Worm (Caenorhabditis elegans) whole organism, late embryonic: ENCODE measurements around the gene osm-7.

Experiments
- C08G9.2 ChIP-seq: sonication (generic microtip); optimal IDR thresholded peaks from 2 replicates; lab custom pipeline; 2016; ENCODE audit warnings: mild to moderate bottlenecking, missing genetic modification characterization, moderate library complexity, missing compliant biosample characterization
- C38D4.7 ChIP-seq: fragments of 200-800 bp; sonication (Bioruptor generic); optimal IDR thresholded peaks from 2 replicates; lab custom pipeline; 2018; ENCODE audit warnings: mild to moderate bottlenecking, missing genetic modification characterization, moderate library complexity, missing compliant biosample characterization
- F13H6.1 ChIP-seq: sonication (generic microtip); optimal IDR thresholded peaks from 2 replicates; lab custom pipeline; 2016; ENCODE audit warnings: missing genetic modification characterization, missing compliant biosample characterization
- K02D7.2 ChIP-seq: sonication (generic microtip); optimal IDR thresholded peaks from 2 replicates; lab custom pipeline; 2017; ENCODE audit warnings: mild to moderate bottlenecking, missing genetic modification characterization, missing compliant biosample characterization
- K09A11.1 ChIP-seq: sonication (generic microtip); optimal IDR thresholded peaks from 2 replicates; lab custom pipeline; 2017; ENCODE audit warnings: antibody characterized with exemption, mild to moderate bottlenecking, missing genetic modification characterization, missing compliant biosample characterization; ENCODE audit not compliant: insufficient read depth
- Y22D7AL.16 ChIP-seq: sonication (generic microtip); optimal IDR thresholded peaks from 2 replicates; lab custom pipeline; 2016; ENCODE audit warnings: missing genetic modification characterization, missing compliant biosample characterization
- ahr-1 ChIP-seq: sonication (generic microtip); optimal IDR thresholded peaks from 2 replicates; lab custom pipeline; 2016; ENCODE audit warnings: missing genetic modification characterization, missing compliant biosample characterization
- ceh-18 ChIP-seq: sonication (generic microtip); optimal IDR thresholded peaks from 2 replicates; lab custom pipeline; 2016; ENCODE audit warnings: missing genetic modification characterization, missing compliant biosample characterization
- ceh-19 ChIP-seq: fragments of 200-800 bp; sonication (Bioruptor generic); optimal IDR thresholded peaks from 2 replicates; lab custom pipeline; 2018; ENCODE audit warnings: mild to moderate bottlenecking, missing genetic modification characterization, missing compliant biosample characterization
- ceh-24 ChIP-seq: sonication (generic microtip); optimal IDR thresholded peaks from 2 replicates; lab custom pipeline; 2016; ENCODE audit warnings: mild to moderate bottlenecking, missing genetic modification characterization, missing compliant biosample characterization
- ceh-30 ChIP-seq: fragments of 150-350 bp; optimal IDR thresholded peaks from 2 replicates; lab custom pipeline; 2014; ENCODE audit warnings: missing biosample characterization, missing genetic modification characterization
- ceh-34 ChIP-seq: sonication (generic microtip); optimal IDR thresholded peaks from 2 replicates; lab custom pipeline; 2016; ENCODE audit warnings: mild to moderate bottlenecking, missing genetic modification characterization, missing compliant biosample characterization
- ceh-48 ChIP-seq: sonication (generic microtip); optimal IDR thresholded peaks from 2 replicates; lab custom pipeline; 2016; ENCODE audit warnings: missing genetic modification characterization, inconsistent platforms, missing compliant biosample characterization
- ceh-6 ChIP-seq: fragments of 200-800 bp; sonication (Bioruptor generic); optimal IDR thresholded peaks from 2 replicates; lab custom pipeline; 2018; ENCODE audit warnings: mild to moderate bottlenecking, missing genetic modification characterization, missing compliant biosample characterization
- ceh-9 ChIP-seq: sonication (generic microtip); optimal IDR thresholded peaks from 2 replicates; lab custom pipeline; 2016; ENCODE audit warnings: mild to moderate bottlenecking, missing genetic modification characterization, inconsistent platforms, missing compliant biosample characterization
- dve-1 ChIP-seq: sonication (generic microtip); optimal IDR thresholded peaks from 2 replicates; lab custom pipeline; 2017; ENCODE audit warnings: antibody characterized with exemption, mild to moderate bottlenecking, missing genetic modification characterization, missing compliant biosample characterization
- elt-2 ChIP-seq: sonication (generic microtip); optimal IDR thresholded peaks from 2 replicates; lab custom pipeline; 2016; ENCODE audit warnings: missing genetic modification reagents, missing genetic modification characterization, missing compliant biosample characterization
- elt-4 ChIP-seq: sonication (generic microtip); optimal IDR thresholded peaks from 2 replicates; lab custom pipeline; 2016; ENCODE audit warnings: missing genetic modification characterization, missing compliant biosample characterization
- ets-4 ChIP-seq: sonication (generic microtip); optimal IDR thresholded peaks from 2 replicates; lab custom pipeline; 2016; ENCODE audit warnings: missing genetic modification characterization, missing compliant biosample characterization
- eyg-1 ChIP-seq: sonication (generic microtip); optimal IDR thresholded peaks from 2 replicates; lab custom pipeline; 2016; ENCODE audit warnings: missing genotype, missing genetic modification characterization, missing compliant biosample characterization
- hlh-13 ChIP-seq: fragments of 200-800 bp; sonication (Bioruptor generic); optimal IDR thresholded peaks from 2 replicates; lab custom pipeline; 2018; ENCODE audit warnings: mild to moderate bottlenecking, missing genetic modification characterization, missing compliant biosample characterization
- hlh-15 ChIP-seq: sonication (generic microtip); optimal IDR thresholded peaks from 2 replicates; lab custom pipeline; 2016; ENCODE audit warnings: missing genetic modification characterization, missing compliant biosample characterization
- lim-6 ChIP-seq: sonication (generic microtip); optimal IDR thresholded peaks from 2 replicates; lab custom pipeline; 2016; ENCODE audit warnings: missing genetic modification characterization, missing compliant biosample characterization
- madf-2 ChIP-seq: sonication (generic microtip); optimal IDR thresholded peaks from 2 replicates; lab custom pipeline; 2017; ENCODE audit warnings: missing genetic modification characterization, missing compliant biosample characterization
- mec-3 ChIP-seq: sonication (generic microtip); optimal IDR thresholded peaks from 2 replicates; lab custom pipeline; 2016; ENCODE audit warnings: borderline replicate concordance, missing genetic modification characterization, missing compliant biosample characterization
- nhr-232 ChIP-seq: sonication (generic microtip); optimal IDR thresholded peaks from 2 replicates; lab custom pipeline; 2016; ENCODE audit warnings: missing genetic modification characterization, missing compliant biosample characterization
- npax-4 ChIP-seq: sonication (generic microtip); optimal IDR thresholded peaks from 2 replicates; lab custom pipeline; 2016; ENCODE audit warnings: missing genetic modification characterization, missing compliant biosample characterization
- odd-2 ChIP-seq: sonication (generic microtip); optimal IDR thresholded peaks from 2 replicates; lab custom pipeline; 2017; ENCODE audit warnings: antibody characterized with exemption, mild to moderate bottlenecking, missing genetic modification characterization, missing compliant biosample characterization
- pag-3 ChIP-seq: sonication (generic microtip); optimal IDR thresholded peaks from 2 replicates; lab custom pipeline; 2016; ENCODE audit warnings: missing compliant biosample characterization, missing genetic modification characterization, borderline replicate concordance
- pax-1 ChIP-seq: fragments of 150-350 bp; optimal IDR thresholded peaks from 2 replicates; lab custom pipeline; 2014; ENCODE audit warnings: missing biosample characterization, missing genetic modification characterization
- pqm-1 ChIP-seq: sonication (generic microtip); optimal IDR thresholded peaks from 2 replicates; lab custom pipeline; 2016; ENCODE audit warnings: missing genetic modification characterization, missing compliant biosample characterization
- pros-1 ChIP-seq: fragments of 150-350 bp; optimal IDR thresholded peaks from 2 replicates; lab custom pipeline; 2014; ENCODE audit warnings: missing biosample characterization, missing genetic modification reagents, missing genetic modification characterization
- rnt-1 ChIP-seq: sonication (generic microtip); optimal IDR thresholded peaks from 2 replicates; lab custom pipeline; 2016; ENCODE audit warnings: missing genetic modification characterization, missing compliant biosample characterization
- tbx-2 ChIP-seq: sonication (generic microtip); optimal IDR thresholded peaks from 2 replicates; lab custom pipeline; 2016; ENCODE audit warnings: missing genetic modification characterization, missing compliant biosample characterization
- tbx-7 ChIP-seq: sonication (generic microtip); optimal IDR thresholded peaks from 2 replicates; lab custom pipeline; 2016; ENCODE audit warnings: missing genotype, missing genetic modification characterization, missing compliant biosample characterization
- unc-55 ChIP-seq: sonication (generic microtip); optimal IDR thresholded peaks from 2 replicates; lab custom pipeline; 2017; ENCODE audit warnings: missing biosample characterization, missing genetic modification reagents, missing genetic modification characterization
- unc-86 ChIP-seq: sonication (generic microtip); optimal IDR thresholded peaks from 2 replicates; lab custom pipeline; 2016; ENCODE audit warnings: missing genetic modification characterization, missing compliant biosample characterization
- ztf-16 ChIP-seq: sonication (generic microtip); optimal IDR thresholded peaks from 2 replicates; lab custom pipeline; 2017; ENCODE audit warnings: missing genetic modification characterization, missing compliant biosample characterization

osm-7 gene

DNA sequence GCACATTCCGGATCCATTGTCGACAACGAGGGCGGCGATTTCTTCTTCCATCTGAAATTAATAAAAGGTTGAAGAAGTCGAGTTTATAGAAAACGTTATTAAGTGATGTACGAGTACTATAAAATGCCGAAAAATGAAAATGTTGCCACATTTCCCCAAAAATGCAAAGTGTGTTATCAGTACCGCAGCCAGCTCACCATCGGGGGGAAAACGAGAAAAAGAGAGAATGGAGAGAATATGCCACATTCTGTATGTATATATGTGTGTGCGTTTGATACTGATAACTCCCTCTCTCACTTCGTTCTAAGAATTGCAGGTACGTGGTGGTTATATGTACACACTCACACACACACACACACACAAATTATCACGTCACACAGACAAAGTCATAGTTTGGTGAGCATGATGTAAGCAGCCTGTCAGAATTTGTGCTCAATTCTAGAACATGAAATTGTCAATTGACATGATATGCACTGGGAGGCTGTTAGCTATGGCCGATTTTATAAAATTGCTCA lies 30.1 kb downstream of the osm-7 start, which contains the start of gene act-5:
Gene act-5 (minus strand): TSS at position 51 of the 515 bp plus-strand sequence.
- TF ChIP-seq pros-1 (tag; lab: Kevin White, UChicago) (no peak), dve-1 (tag; lab: Kevin White, UChicago) (peak; percentile 33), elt-2 (tag; lab: Kevin White, UChicago) (peak; percentile 68)

DNA sequence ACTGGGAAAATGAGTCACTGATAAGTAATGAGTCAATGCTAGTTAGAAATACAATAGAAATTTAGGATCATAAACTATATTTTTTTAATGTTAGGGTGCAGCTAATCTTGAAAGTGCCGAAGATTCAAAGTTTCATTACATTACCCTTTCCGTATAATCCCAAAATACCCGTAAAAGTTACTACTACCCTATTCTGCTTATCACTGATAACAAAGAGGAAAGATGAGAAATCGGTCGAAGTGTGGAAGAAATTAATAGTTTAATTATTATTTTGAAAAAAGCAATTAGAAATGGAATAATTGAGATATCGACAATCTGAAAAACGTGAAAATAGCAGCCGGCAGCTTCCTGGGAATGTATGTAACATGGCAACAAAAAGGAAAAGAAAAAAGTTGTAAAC lies 30.9 kb downstream of the osm-7 start:
- TF ChIP-seq pag-3 (tag; lab: Kevin White, UChicago) = no peak
- TF ChIP-seq F13H6.1 (tag; lab: Kevin White, UChicago) = no peak
- TF ChIP-seq pax-1 = no peak
- no peak for TF ChIP-seq mec-3 (tag; lab: Kevin White, UChicago)
- no peak for TF ChIP-seq ceh-18
- no peak for TF ChIP-seq ceh-48
- TF ChIP-seq Y22D7AL.16 = no peak
- TF ChIP-seq ceh-30 (tag; lab: Kevin White, UChicago) = no peak
- no peak for TF ChIP-seq lim-6 (tag; lab: Kevin White, UChicago)
- TF ChIP-seq ets-4 = no peak
- TF ChIP-seq unc-55 (GFP tag; lab: Kevin White, UChicago) = no peak
- no peak for TF ChIP-seq madf-2 (tag; lab: Kevin White, UChicago)
- TF ChIP-seq K09A11.1 (tag; lab: Kevin White, UChicago) = no peak

DNA sequence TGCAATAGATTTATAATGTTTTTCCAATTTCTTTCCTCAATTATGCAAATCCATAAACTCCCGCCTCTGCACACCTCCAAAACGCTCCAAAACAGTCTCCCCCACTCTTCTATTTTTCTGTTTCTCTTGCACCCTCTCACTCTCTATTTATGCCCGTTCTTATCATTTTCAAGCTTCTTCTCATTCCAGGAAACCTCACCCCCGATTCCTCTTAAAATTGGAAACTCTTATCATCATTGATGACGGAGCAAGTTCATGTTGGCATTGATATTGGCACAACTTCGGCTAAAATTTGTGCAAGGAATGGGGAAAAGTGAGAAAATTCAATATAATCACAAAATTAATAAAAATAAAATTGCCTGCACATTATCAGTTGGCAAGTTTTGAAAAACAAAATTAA lies 31.9 kb downstream of the osm-7 start, which contains the start of gene shpk-1:
Gene shpk-1 (plus strand): TSS at position 188 of the 400 bp plus-strand sequence.
- TF ChIP-seq elt-2 (tag; lab: Kevin White, UChicago) = peak; percentile 50
- no peak for TF ChIP-seq F13H6.1 (tag; lab: Kevin White, UChicago)
- TF ChIP-seq pqm-1 (tag; lab: Kevin White, UChicago) = peak; percentile 73
- no peak for TF ChIP-seq pax-1
- TF ChIP-seq, all 69 proteins: peak for 2

DNA sequence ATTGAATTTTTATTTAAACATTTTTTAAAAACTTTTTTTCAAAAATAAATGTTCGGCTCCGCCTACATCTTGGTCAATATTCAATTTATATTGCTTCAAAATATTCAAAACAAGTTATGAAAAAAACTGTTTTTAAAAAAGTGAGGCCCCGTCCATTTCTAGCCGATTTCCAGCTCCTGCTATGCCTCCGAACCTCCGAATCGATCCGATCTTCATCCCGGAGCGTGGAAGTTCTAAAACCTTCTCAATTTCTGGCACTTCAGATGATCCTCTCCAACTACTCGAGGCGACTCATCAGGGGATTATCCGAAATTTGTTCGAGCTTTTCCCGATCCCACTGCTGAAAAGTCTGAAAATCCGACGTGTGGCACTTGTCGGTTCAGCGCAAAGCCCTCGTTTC lies 38.2 kb downstream of the osm-7 start:
- TF ChIP-seq odd-2 (tag; lab: Kevin White, UChicago) = no peak
- TF ChIP-seq C38D4.7 (GFP tag; lab: Kevin White, UChicago) = no peak
- no peak for TF ChIP-seq nhr-232
- TF ChIP-seq hlh-13 (GFP tag; lab: Kevin White, UChicago) = no peak
- TF ChIP-seq ztf-16 (tag; lab: Kevin White, UChicago) = no peak
- no peak for TF ChIP-seq K02D7.2 (tag; lab: Kevin White, UChicago)
- no peak for TF ChIP-seq C08G9.2
- no peak for TF ChIP-seq ceh-34 (tag; lab: Kevin White, UChicago)
- TF ChIP-seq ceh-9 (tag; lab: Kevin White, UChicago) = no peak
- TF ChIP-seq rnt-1 (tag; lab: Kevin White, UChicago) = no peak
- no peak for TF ChIP-seq ceh-19 (GFP tag; lab: Kevin White, UChicago)
- no peak for TF ChIP-seq npax-4 (tag; lab: Kevin White, UChicago)
- no peak for TF ChIP-seq tbx-7 (tag; lab: Kevin White, UChicago)
- TF ChIP-seq elt-4 (tag; lab: Kevin White, UChicago) = no peak
- no peak for TF ChIP-seq ets-4
- TF ChIP-seq ceh-30 (tag; lab: Kevin White, UChicago) = no peak
- no peak for TF ChIP-seq hlh-15

DNA sequence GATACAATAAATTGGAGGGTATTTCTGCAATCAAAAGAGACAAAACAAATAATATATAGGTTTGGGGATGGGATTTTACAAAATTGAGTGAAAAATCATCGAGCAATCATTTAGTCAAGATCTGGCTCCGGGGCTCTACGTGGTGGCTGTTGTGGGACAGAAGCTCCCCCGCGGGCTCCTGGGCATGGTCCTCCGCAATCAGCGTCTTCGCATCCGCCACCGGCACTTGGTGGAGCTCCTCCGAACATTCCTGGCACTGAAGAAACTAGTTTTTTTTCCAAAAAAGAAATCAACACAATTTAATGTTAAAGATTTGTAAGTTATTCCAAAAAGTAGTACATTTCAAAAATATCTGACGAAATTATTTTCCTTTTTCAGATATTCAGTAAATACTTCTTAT lies 38.8 kb downstream of the osm-7 start:
- TF ChIP-seq eyg-1 (tag; lab: Kevin White, UChicago) (no peak), C38D4.7 (GFP tag; lab: Kevin White, UChicago) (no peak), ahr-1 (tag; lab: Kevin White, UChicago) (no peak), ceh-6 (GFP tag; lab: Kevin White, UChicago) (no peak), mec-3 (tag; lab: Kevin White, UChicago) (no peak), unc-86 (no peak), tbx-2 (tag; lab: Kevin White, UChicago) (no peak), ceh-24 (tag; lab: Kevin White, UChicago) (no peak)
- TF ChIP-seq, all 69 proteins: peak for 0
